Fruit fly (Drosophila melanogaster): ENCODE results near the gene Nnf1b.

Gene Nnf1b

DNA sequence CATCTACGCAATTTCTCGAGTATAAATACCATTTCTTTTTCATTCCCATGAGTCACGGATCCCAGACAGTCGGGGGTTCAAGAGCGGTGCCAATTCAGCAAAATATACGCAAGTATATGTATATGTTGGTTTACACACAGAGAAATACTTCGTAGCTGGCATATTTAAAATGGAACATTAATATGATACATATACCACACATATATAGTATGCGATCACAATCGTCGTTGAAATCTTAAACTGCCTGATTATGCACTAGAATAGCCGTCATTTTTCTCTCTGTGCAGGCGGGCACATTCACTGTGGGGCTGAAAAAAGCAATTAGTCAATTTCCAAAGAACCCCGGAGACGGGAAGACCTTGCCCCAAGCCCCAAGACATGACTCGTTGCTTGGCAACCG lies 31.3 kb downstream of the Nnf1b start (continued):
- TF ChIP-seq Ssrp (tag; optimal IDR thresholded peaks at IDR 0.05) (peak; percentile 61), CG10366 (GFP tag; IDR thresholded peaks at IDR 0.05) (peak; percentile 82), D19B (GFP tag; optimal IDR thresholded peaks at IDR 0.05) (peak; percentile 44), CG9817 (tag; optimal IDR thresholded peaks at IDR 0.05) (peak; percentile 66), stwl (tag; optimal IDR thresholded peaks at IDR 0.05) (no peak), Scr (GFP tag; IDR thresholded peaks at IDR 0.05; ENCODE audit: partially characterized antibody) (no peak), Xbp1 (GFP tag; optimal IDR thresholded peaks at IDR 0.05) (peak; percentile 81), crol (GFP tag; IDR thresholded peaks at IDR 0.05) (0 out of 2 replicates have a peak, but pooled peaks have one; percentile 11), dimm (GFP tag; IDR thresholded peaks at IDR 0.05) (peak; percentile 44; the same call in 1 of the 2 replicates), H2.0 (GFP tag; IDR thresholded peaks at IDR 0.05) (peak; percentile 74), CG1602 (GFP tag; optimal IDR thresholded peaks at IDR 0.05) (peak; percentile 52), Ravus (GFP tag; IDR thresholded peaks at IDR 0.05) (peak; percentile 60), CG7372 (GFP tag; IDR thresholded peaks at IDR 0.05) (peak; percentile 63), Hr3 (GFP tag; optimal IDR thresholded peaks at IDR 0.05) (peak; percentile 61), CG12659 (GFP tag; optimal IDR thresholded peaks at IDR 0.05) (peak; percentile 69), CG1603 (tag; optimal IDR thresholded peaks at IDR 0.05) (peak; percentile 83), gsb (GFP tag; IDR thresholded peaks at IDR 0.05) (peak; percentile 71; the same call in 1 of the 2 replicates), repo (GFP tag; optimal IDR thresholded peaks at IDR 0.05) (peak; percentile 23), CG14860 (GFP tag; IDR thresholded peaks at IDR 0.05; ENCODE audit: partially characterized antibody) (no peak), CG15479 (GFP tag; optimal IDR thresholded peaks at IDR 0.05) (no peak), C15 (GFP tag; IDR thresholded peaks at IDR 0.05) (peak; percentile 66; the same call in 2 of the 3 replicates), CG13894 (tag; optimal IDR thresholded peaks at IDR 0.05) (peak; percentile 73), Dad (GFP tag; optimal IDR thresholded peaks at IDR 0.05) (no peak), scrt (GFP tag; optimal IDR thresholded peaks at IDR 0.05) (peak; percentile 63), HHEX (GFP tag; optimal IDR thresholded peaks at IDR 0.05) (peak; percentile 72), unpg (GFP tag; optimal IDR thresholded peaks at IDR 0.05) (peak; percentile 69), pros (GFP tag; optimal IDR thresholded peaks at IDR 0.05) (no peak), CG17186 (GFP tag; optimal IDR thresholded peaks at IDR 0.05) (no peak), seq (GFP tag; IDR thresholded peaks at IDR 0.05) (peak; percentile 59; the same call in 1 of the 2 replicates), CG30403 (GFP tag; optimal IDR thresholded peaks at IDR 0.05) (peak; percentile 79), CG13287 (GFP tag; IDR thresholded peaks at IDR 0.05; ENCODE audit: partially characterized antibody) (no peak), pzg (GFP tag; optimal IDR thresholded peaks at IDR 0.05) (no peak), zfh2 (GFP tag; optimal IDR thresholded peaks at IDR 0.05) (peak; percentile 71), jigr1 (GFP tag; IDR thresholded peaks at IDR 0.05) (peak; percentile 35; the same call in 1 of the 3 replicates), Bdp1 (GFP tag; optimal IDR thresholded peaks at IDR 0.05) (peak; percentile 44), CG2120 (GFP tag; optimal IDR thresholded peaks at IDR 0.05) (peak; percentile 90), CG1792 (GFP tag; optimal IDR thresholded peaks at IDR 0.05) (peak; percentile 19), CG10209 (GFP tag; optimal IDR thresholded peaks at IDR 0.05) (peak; percentile 67), CrebB (tag; optimal IDR thresholded peaks at IDR 0.05) (peak; percentile 53), CG8281 (tag; optimal IDR thresholded peaks at IDR 0.05) (peak; percentile 32), aop (GFP tag; IDR thresholded peaks at IDR 0.05) (no peak), CG15601 (tag; optimal IDR thresholded peaks at IDR 0.05) (peak; percentile 2), Ets97D (GFP tag; optimal IDR thresholded peaks at IDR 0.05) (peak; percentile 14), CG13123 (GFP tag; optimal IDR thresholded peaks at IDR 0.05) (no peak), fd3F (GFP tag; optimal IDR thresholded peaks at IDR 0.05) (peak; percentile 63), tgo (GFP tag; IDR thresholded peaks at IDR 0.05) (peak; percentile 81), Usf (GFP tag; optimal IDR thresholded peaks at IDR 0.05) (peak; percentile 44), Sox100B (GFP tag; optimal IDR thresholded peaks at IDR 0.05) (peak; percentile 17), hkb (optimal IDR thresholded peaks at IDR 0.05) (no peak), hkb (GFP tag; IDR thresholded peaks at IDR 0.05) (peak; percentile 87), ac (GFP tag; optimal IDR thresholded peaks at IDR 0.05) (no peak)

All from whole organism, embryonic.